Worm (Caenorhabditis elegans): ENCODE data around the gene mam-1.

The mam-1 gene

ce11 chrX:873634-874033, 14.6 kb downstream of the mam-1 start:
- peak in 1 of 2 experiments; percentile 95 for TF ChIP-seq unc-62 (GFP tag; optimal IDR thresholded peaks at IDR 0.05 in 1 of 2)
- no peak for TF ChIP-seq unc-62 (tag; optimal IDR thresholded peaks at IDR 0.05)
- no peak for TF ChIP-seq mdt-29 (GFP tag; IDR thresholded peaks at IDR 0.05)
- TF ChIP-seq nhr-6 (tag; optimal IDR thresholded peaks at IDR 0.05): no peak
- TF ChIP-seq skn-1 (tag; optimal IDR thresholded peaks at IDR 0.05): no peak
- TF ChIP-seq fos-1 (tag; optimal IDR thresholded peaks at IDR 0.05): no peak
- TF ChIP-seq lin-1 (GFP tag; IDR thresholded peaks at IDR 0.05): no peak
- no peak for TF ChIP-seq cey-2 (tag; optimal IDR thresholded peaks at IDR 0.05; ENCODE audit: borderline replicate concordance, insufficient read depth)

- peak; percentile 51 for TF ChIP-seq snpc-4 (tag; optimal IDR thresholded peaks at IDR 0.05)
- TF ChIP-seq nhr-25 (tag; optimal IDR thresholded peaks at IDR 0.05; ENCODE audit: borderline replicate concordance, insufficient read depth): no peak
- TF ChIP-seq nhr-28 (tag; optimal IDR thresholded peaks at IDR 0.05): peak; percentile 19
- 0 out of 2 replicates have a peak, but pooled peaks have one; percentile 19 for TF ChIP-seq F26F4.8 (GFP tag; conservative IDR thresholded peaks at IDR 0.05)
- no peak for TF ChIP-seq T20F7.1 (GFP tag; optimal IDR thresholded peaks at IDR 0.05)
- TF ChIP-seq ZK546.5 (tag; optimal IDR thresholded peaks at IDR 0.05): no peak
- TF ChIP-seq vab-7 (GFP tag; IDR thresholded peaks at IDR 0.05): 0 out of 2 replicates have a peak, but pooled peaks have one; percentile 34
- TF ChIP-seq mxl-2 (GFP tag; conservative IDR thresholded peaks at IDR 0.05): peak; percentile 38; the same call in 1 of the 2 replicates
- TF ChIP-seq ceh-32 (tag; optimal IDR thresholded peaks at IDR 0.05; ENCODE audit: poor library complexity): no peak
- TF ChIP-seq cey-2 (tag; optimal IDR thresholded peaks at IDR 0.05; ENCODE audit: borderline replicate concordance, insufficient read depth): no peak
- no peak for TF ChIP-seq fkh-10 (GFP tag; optimal IDR thresholded peaks at IDR 0.05)
- TF ChIP-seq daf-16 (GFP tag; optimal IDR thresholded peaks at IDR 0.05): no peak
- peak; percentile 36 for TF ChIP-seq daf-16 (tag; optimal IDR thresholded peaks at IDR 0.05)
- peak; percentile 61 for TF ChIP-seq set-16 (GFP tag; IDR thresholded peaks at IDR 0.05)
- TF ChIP-seq egl-43 (GFP tag; IDR thresholded peaks at IDR 0.05): no peak
- peak in 1 of 2 experiments; percentile 53 for TF ChIP-seq unc-62 (GFP tag; optimal IDR thresholded peaks at IDR 0.05 in 1 of 2)
- TF ChIP-seq unc-62 (tag; optimal IDR thresholded peaks at IDR 0.05): no peak
- peak; percentile 87 for TF ChIP-seq pqm-1 (tag; optimal IDR thresholded peaks at IDR 0.05)
- TF ChIP-seq hlh-11 (tag; optimal IDR thresholded peaks at IDR 0.05): peak; percentile 8
- TF ChIP-seq madf-5 (GFP tag; IDR thresholded peaks at IDR 0.05): no peak
- no peak for TF ChIP-seq nhr-76 (tag; optimal IDR thresholded peaks at IDR 0.05)
These were observed 16.1 kb downstream of the mam-1 start, which contains the start of gene F56F10.1 for ce11 chrX:871957-872715. F56F10.1 (plus strand) TSS chrX:872603.

- TF ChIP-seq ctbp-1 (GFP tag; IDR thresholded peaks at IDR 0.05) (no peak), ztf-11 (tag; optimal IDR thresholded peaks at IDR 0.05) (no peak), Y75B8A.6 (GFP tag; IDR thresholded peaks at IDR 0.05) (no peak), set-16 (GFP tag; IDR thresholded peaks at IDR 0.05) (peak; percentile 37; the same call in 1 of the 2 replicates), ZK337.2 (GFP tag; IDR thresholded peaks at IDR 0.05) (no peak), arid-1 (GFP tag; conservative IDR thresholded peaks at IDR 0.05) (no peak), dmd-9 (GFP tag; IDR thresholded peaks at IDR 0.05) (no peak), tra-1 (GFP tag; IDR thresholded peaks at IDR 0.05) (no peak), Y105C5A.15 (GFP tag; IDR thresholded peaks at IDR 0.05) (no peak), aha-1 (tag) (peak; percentile 58), daf-16 (GFP tag; optimal IDR thresholded peaks at IDR 0.05) (no peak), daf-16 (tag; optimal IDR thresholded peaks at IDR 0.05) (peak; percentile 75), nhr-111 (GFP tag; optimal IDR thresholded peaks at IDR 0.05) (no peak), hmg-1.1 (GFP tag; IDR thresholded peaks at IDR 0.05) (peak; percentile 72), nhr-10 (tag; optimal IDR thresholded peaks at IDR 0.05) (no peak), nhr-102 (tag; optimal IDR thresholded peaks at IDR 0.05) (no peak), rbr-2 (tag; optimal IDR thresholded peaks at IDR 0.05) (peak; percentile 24), mes-2 (tag; optimal IDR thresholded peaks at IDR 0.05; ENCODE audit: poor library complexity, severe bottlenecking) (peak; percentile 54), fkh-10 (GFP tag; optimal IDR thresholded peaks at IDR 0.05) (no peak), tag-97 (GFP tag; IDR thresholded peaks at IDR 0.05) (no peak), D1046.2 (GFP tag; IDR thresholded peaks at IDR 0.05) (no peak), gei-8 (GFP tag; optimal IDR thresholded peaks at IDR 0.05) (no peak), zag-1 (tag; optimal IDR thresholded peaks at IDR 0.05) (no peak), daf-8 (GFP tag; IDR thresholded peaks at IDR 0.05) (no peak), nhr-42 (GFP tag; IDR thresholded peaks at IDR 0.05) (no peak), egl-27 (tag; optimal IDR thresholded peaks at IDR 0.05) (no peak)
These were observed 17.2 kb downstream of the mam-1 start, which contains the start of gene lgl-1 for ce11 chrX:871020-871419. lgl-1 (minus strand) TSS chrX:871089.
